Worm (Caenorhabditis elegans): ENCODE results near the gene srt-33.
"Not testable (repeated sequence)": the region's sequence is repeated elsewhere in the genome, so short reads cannot be mapped to it uniquely, and the experiment has no call there.

Gene srt-33

DNA sequence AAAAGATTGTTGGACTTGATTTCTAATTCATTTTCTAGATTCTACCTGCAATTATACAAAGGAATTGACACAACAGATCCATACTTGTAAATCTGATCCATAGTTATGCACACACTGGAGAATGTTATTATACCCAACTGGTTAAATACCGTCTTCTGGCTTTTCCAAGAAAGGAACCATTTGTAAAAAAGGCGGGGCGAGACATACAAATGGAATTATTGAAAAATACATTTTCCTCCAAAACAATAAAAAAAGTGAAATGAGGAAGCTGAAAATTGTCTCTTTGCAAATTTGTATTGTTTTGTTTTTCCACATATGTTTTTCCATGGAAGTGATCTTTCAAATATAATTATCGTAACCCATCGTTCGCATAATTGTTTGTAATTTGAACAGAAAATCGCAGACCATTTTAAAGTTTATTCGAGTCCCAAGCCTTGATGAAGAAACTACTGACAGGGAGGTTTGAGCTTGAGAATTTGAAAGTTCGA is 2.6 kb upstream of the srt-33 start, which contains the start of the genes srt-74 and F40G12.9:
Gene srt-74 (minus strand): TSS at position 101 of the 488 bp plus-strand sequence.
Gene F40G12.9 (plus strand): TSS at position 438 of the 488 bp plus-strand sequence.
- no peak for TF ChIP-seq R02D3.7 (tag; optimal IDR thresholded peaks at IDR 0.05)
- TF ChIP-seq aha-1 (tag): no peak
- no peak for TF ChIP-seq mes-2 (tag; optimal IDR thresholded peaks at IDR 0.05; ENCODE audit: poor library complexity, severe bottlenecking)
- no peak for TF ChIP-seq nhr-6 (tag; optimal IDR thresholded peaks at IDR 0.05)
- TF ChIP-seq F37D6.2 (tag; optimal IDR thresholded peaks at IDR 0.05): no peak
- TF ChIP-seq tra-1 (GFP tag; IDR thresholded peaks at IDR 0.05): no peak

DNA sequence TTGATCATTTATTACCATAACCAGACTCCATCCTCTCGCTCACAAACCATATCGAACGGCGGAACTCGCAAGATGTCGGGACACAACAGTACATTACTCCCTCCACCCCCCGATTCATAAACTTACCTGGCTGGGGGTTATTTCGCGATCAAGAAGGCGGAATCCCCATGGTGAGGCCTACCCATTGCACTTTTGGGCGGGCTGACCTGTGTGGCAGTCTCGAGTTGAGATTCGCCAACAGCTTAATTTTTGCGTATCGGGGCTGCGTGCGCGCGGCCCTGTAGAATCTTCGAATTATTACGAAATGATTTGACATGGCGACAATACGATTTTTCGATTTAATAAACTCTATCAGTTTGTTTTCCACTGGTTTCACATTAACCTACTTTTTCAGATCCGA is 2.2 kb downstream of the srt-33 start:
- 0 out of 2 replicates have a peak, but pooled peaks have one; percentile 6 for TF ChIP-seq Y48G9A.11 (GFP tag; IDR thresholded peaks at IDR 0.05)
- TF ChIP-seq aha-1 (tag): peak; percentile 54

DNA sequence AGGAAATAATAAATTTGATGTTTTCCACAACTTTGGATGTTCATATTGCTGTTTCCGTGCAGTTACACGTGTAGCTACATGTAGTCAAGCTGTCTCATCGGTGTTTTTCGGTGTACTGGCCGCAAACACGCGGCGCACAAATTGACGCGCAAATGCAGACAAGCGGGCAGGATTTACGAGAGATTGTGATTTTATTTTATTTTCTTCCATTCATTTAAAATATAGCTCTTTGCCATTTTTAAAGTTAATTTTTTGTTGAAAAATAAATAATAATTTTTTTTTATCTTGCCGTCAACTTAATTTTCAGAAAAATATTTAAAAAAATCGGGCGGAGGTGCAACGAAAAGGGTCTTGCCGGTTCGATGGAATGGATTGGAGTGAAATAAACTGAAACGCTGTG is 5.4 kb downstream of the srt-33 start, which contains the start of gene F40G12.7:
Gene F40G12.7 (plus strand): TSS at position 301 of the 400 bp plus-strand sequence.
- not testable (repeated sequence) for TF ChIP-seq nhr-10 (tag; optimal IDR thresholded peaks at IDR 0.05); hlh-30 (tag; optimal IDR thresholded peaks at IDR 0.05; ENCODE audit: insufficient read depth); sdz-12 (GFP tag; optimal IDR thresholded peaks at IDR 0.05)

- TF ChIP-seq daf-12 (tag; optimal IDR thresholded peaks at IDR 0.05): no peak
- TF ChIP-seq dpl-1 (GFP tag; optimal IDR thresholded peaks at IDR 0.05): no peak
- no peak for TF ChIP-seq daf-16 (GFP tag; optimal IDR thresholded peaks at IDR 0.05)
- no peak for TF ChIP-seq daf-16 (tag; optimal IDR thresholded peaks at IDR 0.05)
- TF ChIP-seq ces-1 (GFP tag; optimal IDR thresholded peaks at IDR 0.05): no peak
- no peak for TF ChIP-seq nhr-111 (GFP tag; optimal IDR thresholded peaks at IDR 0.05)
- TF ChIP-seq Y75B8A.6 (GFP tag; IDR thresholded peaks at IDR 0.05): no peak
- no peak for TF ChIP-seq fkh-10 (GFP tag; optimal IDR thresholded peaks at IDR 0.05)
- no peak for TF ChIP-seq madf-9 (GFP tag; conservative IDR thresholded peaks at IDR 0.05)
- TF ChIP-seq tra-1 (GFP tag; IDR thresholded peaks at IDR 0.05): no peak
- TF ChIP-seq saeg-2 (GFP tag; IDR thresholded peaks at IDR 0.05): no peak
- TF ChIP-seq unc-130 (GFP tag; optimal IDR thresholded peaks at IDR 0.05): no peak
- no peak for TF ChIP-seq snpc-4 (tag; optimal IDR thresholded peaks at IDR 0.05)
- no peak for TF ChIP-seq pha-4 (GFP tag; IDR thresholded peaks at IDR 0.05)
- no peak for TF ChIP-seq pha-4 (tag; optimal IDR thresholded peaks at IDR 0.05)
- TF ChIP-seq ceh-44 (GFP tag; IDR thresholded peaks at IDR 0.05): no peak
- no peak for TF ChIP-seq ceh-82 (tag; optimal IDR thresholded peaks at IDR 0.05)
- TF ChIP-seq mdl-1 (tag; optimal IDR thresholded peaks at IDR 0.05): no peak
- no peak for TF ChIP-seq Y105C5A.15 (GFP tag; IDR thresholded peaks at IDR 0.05)
Observed at ce11 chrV:14273019-14273418, 6.7 kb downstream of the srt-33 start, which contains the start of gene F40G12.6. TSS of gene F40G12.6 (minus strand) at chrV:14273119.

DNA sequence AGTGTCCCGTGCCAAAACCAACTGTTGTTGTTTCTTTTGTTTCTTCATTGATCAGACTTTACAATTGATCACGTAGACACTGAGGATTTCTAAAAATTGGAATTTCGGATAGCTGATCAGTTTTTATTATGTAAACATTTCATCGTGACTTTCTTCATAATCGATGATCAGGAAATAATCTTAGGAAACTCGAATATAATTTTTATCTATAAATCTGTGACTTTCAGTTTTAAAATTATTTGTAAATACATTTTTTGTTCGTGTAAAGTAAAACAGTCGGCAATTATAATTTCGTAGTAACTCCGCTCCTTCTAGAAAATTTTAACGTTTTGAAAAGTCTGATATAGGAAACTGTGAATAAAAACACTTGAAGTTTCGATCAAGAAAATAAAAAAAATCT is 8.9 kb downstream of the srt-33 start, which contains the start of gene F40G12.5:
Gene F40G12.5 (minus strand): TSS at position 101 of the 400 bp plus-strand sequence.
- TF ChIP-seq unc-62 (GFP tag; optimal IDR thresholded peaks at IDR 0.05 in 1 of 2) (peak in 1 of 2 experiments; percentile 16), unc-62 (tag; optimal IDR thresholded peaks at IDR 0.05) (no peak), T26A8.4 (GFP tag; IDR thresholded peaks at IDR 0.05) (no peak)

- TF ChIP-seq lin-39 (tag; optimal IDR thresholded peaks at IDR 0.05): no peak
- TF ChIP-seq skn-1 (tag; optimal IDR thresholded peaks at IDR 0.05): no peak
- no peak for TF ChIP-seq ceh-20 (GFP tag; IDR thresholded peaks at IDR 0.05)
Observed at ce11 chrV:14268616-14269015, 11.1 kb downstream of the srt-33 start, which contains the start of gene F40G12.4. TSS of gene F40G12.4 (minus strand) at chrV:14268716.
